Worm (Caenorhabditis elegans) whole organism, L4/young adult: Measurements from ENCODE around the gene hira-1.

Experiments
- W03F9.2 ChIP-seq: fragments of 150-350 bp; optimal IDR thresholded peaks from 2 replicates; lab custom pipeline; 2014; ENCODE audit warnings: missing biosample characterization, missing genetic modification characterization
- dao-5 ChIP-seq: sonication (generic microtip); optimal IDR thresholded peaks from 2 replicates; lab custom pipeline; 2016; ENCODE audit warnings: missing genotype, missing genetic modification characterization, moderate library complexity, missing compliant biosample characterization
- him-1 ChIP-seq: sonication (generic microtip); optimal IDR thresholded peaks from 2 replicates; lab custom pipeline; 2016; ENCODE audit warnings: missing genotype, missing genetic modification reagents, missing genetic modification characterization, missing compliant biosample characterization

DNA sequence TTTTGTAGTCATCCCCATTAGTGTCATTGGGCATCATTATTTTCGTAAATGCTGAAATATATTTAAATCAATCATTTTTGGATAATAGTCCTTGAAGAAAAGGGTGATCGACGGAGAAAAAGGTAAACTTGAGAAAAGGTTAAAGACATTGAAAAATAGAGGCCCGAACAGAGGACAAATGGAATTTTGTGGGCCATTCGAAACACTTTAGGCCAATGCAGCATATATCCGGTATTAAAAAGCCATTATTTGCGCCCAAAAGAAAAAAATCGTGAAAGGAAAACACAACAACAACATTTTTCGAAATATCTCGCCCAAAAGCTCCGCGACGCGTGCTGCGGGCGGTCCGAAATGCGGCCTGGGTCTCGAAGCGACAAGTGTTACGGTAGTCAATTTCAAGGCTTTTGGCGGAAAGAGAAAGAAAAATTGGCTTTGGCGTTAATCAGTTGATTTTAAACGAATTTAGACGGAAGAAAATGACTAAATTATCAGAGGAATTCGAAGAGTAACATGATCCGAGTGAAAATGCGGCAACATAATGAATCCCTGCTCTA lies 16.0 kb downstream of the hira-1 start, which contains the start of gene morc-1:
- no peak for TF ChIP-seq dao-5 (tag; lab: Kevin White, UChicago)
- TF ChIP-seq him-1 = no peak
- no peak for TF ChIP-seq W03F9.2 (tag; lab: Kevin White, UChicago)
